Fruit fly (Drosophila melanogaster): ENCODE data around the gene dally.

The dally gene

dm6 chr3L:8865185-8865584 lies 37.9 kb downstream of the dally start:
- TF ChIP-seq Mnt (GFP tag; optimal IDR thresholded peaks at IDR 0.05) (no peak), pad (GFP tag; optimal IDR thresholded peaks at IDR 0.05) (no peak), Clk (GFP tag; optimal IDR thresholded peaks at IDR 0.05) (no peak), kay (GFP tag; ENCODE audit: borderline replicate concordance) (no peak), CG11617 (GFP tag; optimal IDR thresholded peaks at IDR 0.05) (no peak), Crg-1 (GFP tag; optimal IDR thresholded peaks at IDR 0.05) (no peak), bab1 (GFP tag; optimal IDR thresholded peaks at IDR 0.05) (no peak), CG7101 (tag; optimal IDR thresholded peaks at IDR 0.05) (no peak), cnc (optimal IDR thresholded peaks at IDR 0.05) (no peak), CG1620 (GFP tag; optimal IDR thresholded peaks at IDR 0.05) (no peak), CG14711 (tag; optimal IDR thresholded peaks at IDR 0.05) (no peak), ovo (GFP tag; optimal IDR thresholded peaks at IDR 0.05) (no peak), toe (GFP tag; optimal IDR thresholded peaks at IDR 0.05) (no peak), Hr96 (GFP tag; optimal IDR thresholded peaks at IDR 0.05) (no peak), CG5204 (GFP tag; optimal IDR thresholded peaks at IDR 0.05) (no peak), tj (GFP tag; optimal IDR thresholded peaks at IDR 0.05) (no peak), CG33017 (tag; optimal IDR thresholded peaks at IDR 0.05) (no peak), CG7045 (GFP tag; optimal IDR thresholded peaks at IDR 0.05) (no peak), cic (GFP tag; optimal IDR thresholded peaks at IDR 0.05) (no peak)

- TF ChIP-seq Hr96 (GFP tag; optimal IDR thresholded peaks at IDR 0.05) (no peak), tj (GFP tag; optimal IDR thresholded peaks at IDR 0.05) (peak; percentile 99)
Observed at dm6 chr3L:8869326-8869725, 42.0 kb downstream of the dally start.

dm6 chr3L:8870547-8870946 lies 43.2 kb downstream of the dally start:
- no peak for TF ChIP-seq CG12768 (GFP tag; optimal IDR thresholded peaks at IDR 0.05)
- TF ChIP-seq Mnt (GFP tag; optimal IDR thresholded peaks at IDR 0.05): no peak
- no peak for TF ChIP-seq CG14711 (tag; optimal IDR thresholded peaks at IDR 0.05)
- TF ChIP-seq toe (GFP tag; optimal IDR thresholded peaks at IDR 0.05): no peak
- TF ChIP-seq pad (GFP tag; optimal IDR thresholded peaks at IDR 0.05): no peak
- no peak for TF ChIP-seq CG11617 (GFP tag; optimal IDR thresholded peaks at IDR 0.05)
- no peak for TF ChIP-seq Clk (GFP tag; optimal IDR thresholded peaks at IDR 0.05)
- no peak for TF ChIP-seq CG1620 (GFP tag; optimal IDR thresholded peaks at IDR 0.05)
- no peak for TF ChIP-seq Hr96 (GFP tag; optimal IDR thresholded peaks at IDR 0.05)
- TF ChIP-seq Crg-1 (GFP tag; optimal IDR thresholded peaks at IDR 0.05): no peak
- no peak for TF ChIP-seq CG5204 (GFP tag; optimal IDR thresholded peaks at IDR 0.05)
- no peak for TF ChIP-seq CG33017 (tag; optimal IDR thresholded peaks at IDR 0.05)

dm6 chr3L:8871017-8871416 lies 43.7 kb downstream of the dally start:
- TF ChIP-seq CG11617 (GFP tag; optimal IDR thresholded peaks at IDR 0.05) (no peak), tj (GFP tag; optimal IDR thresholded peaks at IDR 0.05) (peak; percentile 85)

- TF ChIP-seq CG1620 (GFP tag; optimal IDR thresholded peaks at IDR 0.05) (no peak), CG7101 (tag; optimal IDR thresholded peaks at IDR 0.05) (no peak), ovo (GFP tag; optimal IDR thresholded peaks at IDR 0.05) (no peak), cnc (optimal IDR thresholded peaks at IDR 0.05) (no peak), CG14711 (tag; optimal IDR thresholded peaks at IDR 0.05) (no peak), cic (GFP tag; optimal IDR thresholded peaks at IDR 0.05) (no peak), tj (GFP tag; optimal IDR thresholded peaks at IDR 0.05) (no peak), CG5204 (GFP tag; optimal IDR thresholded peaks at IDR 0.05) (no peak), CG7045 (GFP tag; optimal IDR thresholded peaks at IDR 0.05) (no peak), Mnt (GFP tag; optimal IDR thresholded peaks at IDR 0.05) (no peak), bab1 (GFP tag; optimal IDR thresholded peaks at IDR 0.05) (no peak)
Observed at dm6 chr3L:8873053-8873452, 45.7 kb downstream of the dally start.

dm6 chr3L:8878388-8878787 lies 51.1 kb downstream of the dally start:
- TF ChIP-seq kay (GFP tag; ENCODE audit: borderline replicate concordance) (peak; percentile 64), CG5204 (GFP tag; optimal IDR thresholded peaks at IDR 0.05) (peak; percentile 17), tj (GFP tag; optimal IDR thresholded peaks at IDR 0.05) (no peak), cnc (optimal IDR thresholded peaks at IDR 0.05) (no peak), pad (GFP tag; optimal IDR thresholded peaks at IDR 0.05) (no peak), CG14711 (tag; optimal IDR thresholded peaks at IDR 0.05) (peak; percentile 13), Crg-1 (GFP tag; optimal IDR thresholded peaks at IDR 0.05) (no peak), cic (GFP tag; optimal IDR thresholded peaks at IDR 0.05) (peak; percentile 14), CG11617 (GFP tag; optimal IDR thresholded peaks at IDR 0.05) (no peak), CG33017 (tag; optimal IDR thresholded peaks at IDR 0.05) (no peak), CG12768 (GFP tag; optimal IDR thresholded peaks at IDR 0.05) (no peak), CG7045 (GFP tag; optimal IDR thresholded peaks at IDR 0.05) (no peak), bab1 (GFP tag; optimal IDR thresholded peaks at IDR 0.05) (no peak), Mnt (GFP tag; optimal IDR thresholded peaks at IDR 0.05) (peak; percentile 24), Clk (GFP tag; optimal IDR thresholded peaks at IDR 0.05) (no peak), Hr96 (GFP tag; optimal IDR thresholded peaks at IDR 0.05) (no peak), ovo (GFP tag; optimal IDR thresholded peaks at IDR 0.05) (peak; percentile 32), toe (GFP tag; optimal IDR thresholded peaks at IDR 0.05) (no peak), CG1620 (GFP tag; optimal IDR thresholded peaks at IDR 0.05) (no peak), CG7101 (tag; optimal IDR thresholded peaks at IDR 0.05) (peak; percentile 55)

- TF ChIP-seq CG7101 (tag; optimal IDR thresholded peaks at IDR 0.05): no peak
- TF ChIP-seq kay (GFP tag; ENCODE audit: borderline replicate concordance): no peak
- no peak for TF ChIP-seq CG11617 (GFP tag; optimal IDR thresholded peaks at IDR 0.05)
- TF ChIP-seq CG12768 (GFP tag; optimal IDR thresholded peaks at IDR 0.05): no peak
- TF ChIP-seq Hr96 (GFP tag; optimal IDR thresholded peaks at IDR 0.05): no peak
- TF ChIP-seq toe (GFP tag; optimal IDR thresholded peaks at IDR 0.05): no peak
- no peak for TF ChIP-seq CG5204 (GFP tag; optimal IDR thresholded peaks at IDR 0.05)
- TF ChIP-seq CG1620 (GFP tag; optimal IDR thresholded peaks at IDR 0.05): no peak
- no peak for TF ChIP-seq cic (GFP tag; optimal IDR thresholded peaks at IDR 0.05)
- no peak for TF ChIP-seq tj (GFP tag; optimal IDR thresholded peaks at IDR 0.05)
- TF ChIP-seq pad (GFP tag; optimal IDR thresholded peaks at IDR 0.05): no peak
- TF ChIP-seq Clk (GFP tag; optimal IDR thresholded peaks at IDR 0.05): no peak
- no peak for TF ChIP-seq cnc (optimal IDR thresholded peaks at IDR 0.05)
- TF ChIP-seq CG7045 (GFP tag; optimal IDR thresholded peaks at IDR 0.05): no peak
- no peak for TF ChIP-seq Mnt (GFP tag; optimal IDR thresholded peaks at IDR 0.05)
- TF ChIP-seq Crg-1 (GFP tag; optimal IDR thresholded peaks at IDR 0.05): no peak
- no peak for TF ChIP-seq ovo (GFP tag; optimal IDR thresholded peaks at IDR 0.05)
- no peak for TF ChIP-seq CG33017 (tag; optimal IDR thresholded peaks at IDR 0.05)
Observed at dm6 chr3L:8879465-8879864, 52.2 kb downstream of the dally start.

Data from whole organism, adult.